Worm (Caenorhabditis elegans) whole organism, L4 larva: ENCODE results near the gene sds-22.

Experiments used
- F10B5.3 ChIP-seq: sonication (generic microtip); optimal IDR thresholded peaks from 2 replicates; lab custom pipeline; 2016; ENCODE audit warnings: mild to moderate bottlenecking, missing genetic modification characterization, missing compliant biosample characterization
- F26F4.8 ChIP-seq: fragments of 200-800 bp; sonication (Bioruptor generic); conservative IDR thresholded peaks from 2 replicates; pipeline ENCODE4 v1.3.6; 2022; ENCODE audit warnings: missing genetic modification characterization, missing compliant biosample characterization
- F37D6.2 ChIP-seq: sonication (generic microtip); optimal IDR thresholded peaks from 2 replicates; lab custom pipeline; 2016; ENCODE audit warnings: mild to moderate bottlenecking, missing genetic modification characterization, missing compliant biosample characterization
- F44E2.7 ChIP-seq: fragments of 200-800 bp; sonication (Bioruptor generic); IDR thresholded peaks from 2 replicates; pipeline ENCODE4 v2.1.2; 2022; ENCODE audit warnings: missing genetic modification characterization, missing compliant biosample characterization
- T20F7.1 ChIP-seq: fragments of 200-800 bp; sonication (Bioruptor generic); optimal IDR thresholded peaks from 2 replicates; lab custom pipeline; 2018; ENCODE audit warnings: mild to moderate bottlenecking, missing genetic modification characterization, missing compliant biosample characterization
- T26A8.4 ChIP-seq: fragments of 200-800 bp; sonication (Bioruptor generic); IDR thresholded peaks from 2 replicates; pipeline ENCODE4 v1.3.6; 2022; ENCODE audit warnings: missing genetic modification characterization, missing compliant biosample characterization
- Y75B8A.6 ChIP-seq: fragments of 200-800 bp; sonication (Bioruptor generic); IDR thresholded peaks from 2 replicates; pipeline ENCODE4 v1.3.6; 2022; ENCODE audit warnings: missing genetic modification reagents, missing genetic modification characterization, missing compliant biosample characterization
- aly-2 ChIP-seq: sonication (generic microtip); optimal IDR thresholded peaks from 2 replicates; lab custom pipeline; 2018; ENCODE audit warnings: missing biosample characterization, missing genetic modification characterization
- ama-1 ChIP-seq: fragments of 150-350 bp; optimal IDR thresholded peaks from 2 replicates; lab custom pipeline; 2014; ENCODE audit warnings: inconsistent platforms, mixed read lengths
- cey-2 ChIP-seq: sonication (generic microtip); optimal IDR thresholded peaks from 3 replicates; lab custom pipeline; 2017; ENCODE audit warnings: missing genetic modification characterization, mild to moderate bottlenecking, missing compliant biosample characterization, antibody characterized with exemption, borderline replicate concordance; ENCODE audit not compliant: insufficient read depth
- daf-16 ChIP-seq, 3 experiments: sonication (generic microtip); optimal IDR thresholded peaks; 2 replicates each; lab custom pipeline; 2016 to 2017; ENCODE audit warnings: missing genetic modification characterization in 3 of 3, missing genetic modification reagents in 3 of 3, mild to moderate bottlenecking in 2 of 3, missing compliant biosample characterization in 2 of 3, missing biosample characterization in 1 of 3, moderate library complexity in 1 of 3
- dmd-6 ChIP-seq: fragments of 200-800 bp; sonication (Bioruptor generic); IDR thresholded peaks from 2 replicates; pipeline ENCODE4 v1.3.6; 2022; ENCODE audit warnings: missing genetic modification reagents, missing genetic modification characterization, missing compliant biosample characterization
- dmd-8 ChIP-seq: fragments of 200-800 bp; sonication (Bioruptor generic); IDR thresholded peaks from 2 replicates; pipeline ENCODE4 v1.3.6; 2022; ENCODE audit warnings: missing genetic modification characterization, missing compliant biosample characterization
- dpl-1 ChIP-seq: fragments of 150-350 bp; optimal IDR thresholded peaks from 2 replicates; lab custom pipeline; 2014; ENCODE audit warnings: missing biosample characterization, missing genetic modification reagents, missing genetic modification characterization
- duxl-1 ChIP-seq: sonication (generic microtip); optimal IDR thresholded peaks from 2 replicates; lab custom pipeline; 2016; ENCODE audit warnings: mild to moderate bottlenecking, missing genetic modification characterization, moderate library complexity, missing compliant biosample characterization; ENCODE audit not compliant: poor library complexity
- dve-1 ChIP-seq: sonication (generic microtip); optimal IDR thresholded peaks from 2 replicates; lab custom pipeline; 2017; ENCODE audit warnings: antibody characterized with exemption, mild to moderate bottlenecking, missing genetic modification characterization, missing compliant biosample characterization; ENCODE audit not compliant: insufficient read depth
- egl-27 ChIP-seq: sonication (generic microtip); optimal IDR thresholded peaks from 3 replicates; lab custom pipeline; 2017; ENCODE audit warnings: missing biosample characterization, missing genetic modification reagents, missing genetic modification characterization
- fos-1 ChIP-seq: fragments of 150-350 bp; optimal IDR thresholded peaks from 2 replicates; lab custom pipeline; 2014; ENCODE audit warnings: missing biosample characterization, missing genetic modification characterization
- hif-1 ChIP-seq, 2 experiments: sonication (generic microtip); optimal IDR thresholded peaks; 2 replicates each; lab custom pipeline; 2016 to 2017; ENCODE audit warnings: missing compliant biosample characterization in 2 of 2, missing genetic modification characterization in 2 of 2, missing genetic modification reagents in 2 of 2, missing genotype in 2 of 2, mild to moderate bottlenecking in 1 of 2
- hlh-11 ChIP-seq: fragments of 200-800 bp; sonication (Bioruptor generic); optimal IDR thresholded peaks from 2 replicates; lab custom pipeline; 2018; ENCODE audit warnings: mild to moderate bottlenecking, missing genetic modification characterization, missing compliant biosample characterization
- hlh-30 ChIP-seq: sonication (generic microtip); optimal IDR thresholded peaks from 2 replicates; lab custom pipeline; 2017; ENCODE audit warnings: antibody characterized with exemption, mild to moderate bottlenecking, missing genetic modification characterization, missing compliant biosample characterization; ENCODE audit not compliant: insufficient read depth
- jun-1 ChIP-seq: fragments of 150-350 bp; optimal IDR thresholded peaks from 2 replicates; lab custom pipeline; 2014; ENCODE audit warnings: missing biosample characterization, missing genetic modification reagents, missing genetic modification characterization
- lin-13 ChIP-seq: fragments of 150-350 bp; optimal IDR thresholded peaks from 2 replicates; lab custom pipeline; 2014; ENCODE audit warnings: missing biosample characterization, missing genetic modification reagents, missing genetic modification characterization
- lin-29 ChIP-seq: fragments of 200-800 bp; sonication (Bioruptor generic); IDR thresholded peaks from 2 replicates; pipeline ENCODE4 v1.3.6; 2022; ENCODE audit warnings: missing genetic modification reagents, missing genetic modification characterization, missing compliant biosample characterization
- lin-39 ChIP-seq: fragments of 150-350 bp; optimal IDR thresholded peaks from 2 replicates; lab custom pipeline; 2014; ENCODE audit warnings: missing biosample characterization, missing genetic modification reagents, missing genetic modification characterization
- lir-3 ChIP-seq: sonication (generic microtip); optimal IDR thresholded peaks from 2 replicates; lab custom pipeline; 2016; ENCODE audit warnings: mild to moderate bottlenecking, missing genetic modification characterization, missing compliant biosample characterization
- lsy-2 ChIP-seq, 2 experiments: fragments of 150-350 bp in 1 of 2; sonication (generic microtip) in 1 of 2; optimal IDR thresholded peaks; 2 replicates each; lab custom pipeline; 2014 to 2017; ENCODE audit warnings: missing biosample characterization in 2 of 2, missing genetic modification characterization in 2 of 2
- mdt-29 ChIP-seq: fragments of 200-800 bp; sonication (Bioruptor generic); IDR thresholded peaks from 2 replicates; pipeline ENCODE4 v1.3.6; 2022; ENCODE audit warnings: missing genetic modification reagents, missing genetic modification characterization, missing compliant biosample characterization
- nhr-10 ChIP-seq: fragments of 150-350 bp; optimal IDR thresholded peaks from 2 replicates; lab custom pipeline; 2014; ENCODE audit warnings: missing biosample characterization, missing genetic modification characterization
- nhr-11 ChIP-seq: fragments of 150-350 bp; optimal IDR thresholded peaks from 2 replicates; lab custom pipeline; 2014; ENCODE audit warnings: missing biosample characterization, missing genetic modification characterization
- nhr-111 ChIP-seq: fragments of 200-800 bp; sonication (Bioruptor generic); optimal IDR thresholded peaks from 2 replicates; lab custom pipeline; 2018; ENCODE audit warnings: mild to moderate bottlenecking, missing genetic modification characterization, missing compliant biosample characterization
- nhr-237 ChIP-seq: sonication (generic microtip); optimal IDR thresholded peaks from 2 replicates; lab custom pipeline; 2017; ENCODE audit warnings: missing biosample characterization, missing genetic modification characterization
- nhr-25 ChIP-seq: sonication (generic microtip); optimal IDR thresholded peaks from 2 replicates; lab custom pipeline; 2017; ENCODE audit warnings: missing genetic modification characterization, mild to moderate bottlenecking, missing compliant biosample characterization, antibody characterized with exemption, moderate library complexity, borderline replicate concordance; ENCODE audit not compliant: insufficient read depth
- nhr-28 ChIP-seq: fragments of 150-350 bp; optimal IDR thresholded peaks from 2 replicates; lab custom pipeline; 2014; ENCODE audit warnings: missing biosample characterization, missing genetic modification characterization
- nhr-48 ChIP-seq: sonication (generic microtip); optimal IDR thresholded peaks from 2 replicates; lab custom pipeline; 2016; ENCODE audit warnings: mild to moderate bottlenecking, missing genetic modification characterization, missing compliant biosample characterization
- nhr-77 ChIP-seq: fragments of 150-350 bp; optimal IDR thresholded peaks from 2 replicates; lab custom pipeline; 2014; ENCODE audit warnings: missing biosample characterization, missing genetic modification characterization
- pqm-1 ChIP-seq: sonication (generic microtip); optimal IDR thresholded peaks from 2 replicates; lab custom pipeline; 2017; ENCODE audit warnings: missing biosample characterization, missing genetic modification characterization
- rbr-2 ChIP-seq: sonication (generic microtip); optimal IDR thresholded peaks from 2 replicates; lab custom pipeline; 2016; ENCODE audit warnings: missing genotype, missing genetic modification characterization, missing compliant biosample characterization
- skn-1 ChIP-seq: fragments of 150-350 bp; optimal IDR thresholded peaks from 2 replicates; lab custom pipeline; 2014; ENCODE audit warnings: missing biosample characterization, missing genetic modification characterization
- snpc-1.2 ChIP-seq: fragments of 200-800 bp; sonication (Bioruptor generic); IDR thresholded peaks from 2 replicates; pipeline ENCODE4 v1.3.6; 2022; ENCODE audit warnings: missing genetic modification reagents, missing genetic modification characterization, missing compliant biosample characterization
- spr-3 ChIP-seq: fragments of 200-800 bp; sonication (Bioruptor generic); optimal IDR thresholded peaks from 2 replicates; lab custom pipeline; 2018; ENCODE audit warnings: mild to moderate bottlenecking, missing genetic modification characterization, missing compliant biosample characterization
- unc-130 ChIP-seq: sonication (generic microtip); optimal IDR thresholded peaks from 2 replicates; lab custom pipeline; 2016; ENCODE audit warnings: missing genetic modification reagents, missing genetic modification characterization, missing compliant biosample characterization
- unc-62 ChIP-seq, 3 experiments: fragments of 150-350 bp in 1 of 3; sonication (generic microtip); optimal IDR thresholded peaks in 2 of 3; peaks in 1 of 3; 1 replicate in 1 of 3; 2 replicates in 2 of 3; lab custom pipeline; 2014 to 2017; ENCODE audit warnings: missing biosample characterization in 3 of 3, missing genetic modification characterization in 3 of 3, missing genetic modification reagents in 3 of 3, missing genotype in 1 of 3
- zfp-2 ChIP-seq: sonication (generic microtip); optimal IDR thresholded peaks from 2 replicates; lab custom pipeline; 2016; ENCODE audit warnings: mild to moderate bottlenecking, missing genetic modification characterization, missing compliant biosample characterization
- zip-2 ChIP-seq: fragments of 150-350 bp; optimal IDR thresholded peaks from 2 replicates; lab custom pipeline; 2014; ENCODE audit warnings: missing biosample characterization, missing genetic modification characterization
- ztf-11 ChIP-seq: fragments of 150-350 bp; optimal IDR thresholded peaks from 2 replicates; lab custom pipeline; 2014; ENCODE audit warnings: missing biosample characterization, missing genetic modification characterization
- ztf-7 ChIP-seq: fragments of 150-350 bp; optimal IDR thresholded peaks from 2 replicates; lab custom pipeline; 2014; ENCODE audit warnings: missing biosample characterization, missing genetic modification characterization

Gene sds-22

ce11 chrII:7888759-7889158 lies 30.6 kb downstream of the sds-22 start:
- TF ChIP-seq daf-16 (GFP tag; optimal IDR thresholded peaks at IDR 0.05; lab: Kevin White, UChicago), result no peak
- TF ChIP-seq daf-16 (tag; optimal IDR thresholded peaks at IDR 0.05; lab: Kevin White, UChicago), result peak; percentile 25
- TF ChIP-seq F37D6.2 (tag; lab: Kevin White, UChicago), result no peak
- TF ChIP-seq nhr-28 (tag; lab: Kevin White, UChicago), result peak; percentile 10
- TF ChIP-seq snpc-1.2, result no peak
- TF ChIP-seq zip-2 (tag; lab: Kevin White, UChicago), result no peak
- no peak for TF ChIP-seq ama-1 (lab: Kevin White, UChicago)
- TF ChIP-seq nhr-48 (tag; lab: Kevin White, UChicago), result no peak
- no peak for TF ChIP-seq zfp-2
- TF ChIP-seq hif-1 (tag; optimal IDR thresholded peaks at IDR 0.05; lab: Kevin White, UChicago), result no peak
- peak in 1 of 2 experiments; percentile 17 for TF ChIP-seq lsy-2 (tag; optimal IDR thresholded peaks at IDR 0.05; lab: Kevin White, UChicago)
- TF ChIP-seq T20F7.1 (GFP tag; lab: Kevin White, UChicago), result no peak
- no peak for TF ChIP-seq F26F4.8 (GFP tag; lab: Robert Waterston, UW)
- TF ChIP-seq skn-1 (tag; lab: Kevin White, UChicago), result no peak
- TF ChIP-seq ztf-11 (tag; lab: Kevin White, UChicago), result no peak
- TF ChIP-seq dpl-1, result no peak
- TF ChIP-seq pqm-1 (tag; lab: Kevin White, UChicago), result no peak
- no peak for TF ChIP-seq jun-1 (tag; lab: Kevin White, UChicago)
- TF ChIP-seq rbr-2 (tag; lab: Kevin White, UChicago), result no peak
- TF ChIP-seq lin-13 (GFP tag; lab: Kevin White, UChicago), result no peak
- TF ChIP-seq nhr-111, result no peak
- no peak for TF ChIP-seq nhr-237 (tag; lab: Kevin White, UChicago)
- no peak for TF ChIP-seq mdt-29 (GFP tag; lab: Robert Waterston, UW)
- no peak for TF ChIP-seq aly-2 (tag; lab: Kevin White, UChicago)
- TF ChIP-seq nhr-77 (tag; lab: Kevin White, UChicago), result peak; percentile 19
- TF ChIP-seq lin-29, result no peak
- no peak for TF ChIP-seq nhr-25 (tag; lab: Kevin White, UChicago)
- TF ChIP-seq nhr-10 (tag; lab: Kevin White, UChicago), result no peak
- TF ChIP-seq nhr-11 (tag; lab: Kevin White, UChicago), result peak; percentile 44
- no peak for TF ChIP-seq lin-39 (tag; lab: Kevin White, UChicago)
- TF ChIP-seq lir-3 (tag; lab: Kevin White, UChicago), result no peak
- no peak for TF ChIP-seq ztf-7
- TF ChIP-seq hlh-30 (tag; lab: Kevin White, UChicago), result peak; percentile 54
- TF ChIP-seq duxl-1 (tag; lab: Kevin White, UChicago), result no peak
- no peak for TF ChIP-seq unc-130 (GFP tag; lab: Kevin White, UChicago)
- TF ChIP-seq cey-2 (tag; lab: Kevin White, UChicago), result no peak
- no peak for TF ChIP-seq Y75B8A.6
- no peak for TF ChIP-seq F44E2.7
- no peak for TF ChIP-seq F10B5.3 (tag; lab: Kevin White, UChicago)
- TF ChIP-seq fos-1 (tag; lab: Kevin White, UChicago), result no peak
- TF ChIP-seq dve-1, result peak; percentile 45
- TF ChIP-seq dmd-8 (GFP tag; lab: Robert Waterston, UW), result no peak
- TF ChIP-seq dmd-6 (GFP tag; lab: Robert Waterston, UW), result no peak

ce11 chrII:7889321-7889720 lies 31.1 kb downstream of the sds-22 start:
- TF ChIP-seq spr-3 (no peak), hlh-30 (tag; lab: Kevin White, UChicago) (peak; percentile 37), unc-62 (GFP tag; optimal IDR thresholded peaks at IDR 0.05 in 1 of 2; lab: Kevin White, UChicago) (no peak), unc-62 (tag; optimal IDR thresholded peaks at IDR 0.05; lab: Kevin White, UChicago) (no peak), dmd-6 (GFP tag; lab: Robert Waterston, UW) (peak; percentile 28; the same call in 1 of the 2 replicates), hlh-11 (peak; percentile 52), fos-1 (tag; lab: Kevin White, UChicago) (no peak), dve-1 (peak; percentile 21), T26A8.4 (GFP tag; lab: Robert Waterston, UW) (no peak), egl-27 (no peak), pqm-1 (tag; lab: Kevin White, UChicago) (peak; percentile 48)
